Worm (Caenorhabditis elegans): ENCODE results near the gene C24H12.6.

The C24H12.6 gene

DNA sequence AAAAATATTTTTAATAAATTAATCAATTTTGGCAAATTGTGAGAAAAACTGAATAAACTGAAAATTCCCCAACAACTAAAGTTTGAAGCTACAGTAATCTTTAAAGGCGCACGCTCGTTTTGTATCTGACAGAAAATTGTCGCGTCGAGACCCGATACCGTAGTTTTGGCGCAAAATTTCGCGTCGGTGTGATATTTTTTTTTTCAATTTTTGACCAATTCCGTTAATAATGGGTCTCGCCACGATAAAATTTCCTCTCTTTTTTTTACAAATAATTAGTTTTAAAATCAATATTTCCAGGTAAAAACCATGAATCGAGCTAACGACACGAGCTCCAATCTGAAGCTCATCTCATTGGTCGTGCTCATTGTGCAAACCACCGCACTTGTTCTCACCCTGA is 30.1 kb downstream of the C24H12.6 start, which contains the start of gene nstp-4:
TSS of gene nstp-4 (plus strand) at position 301 of the 400 bp plus-strand sequence.
- no peak for TF ChIP-seq ceh-34 (tag; optimal IDR thresholded peaks at IDR 0.05)
- no peak for TF ChIP-seq ceh-22 (tag; optimal IDR thresholded peaks at IDR 0.05)
- TF ChIP-seq ceh-18 (tag; optimal IDR thresholded peaks at IDR 0.05), result no peak
- no peak for TF ChIP-seq ceh-14 (tag; optimal IDR thresholded peaks at IDR 0.05)
- TF ChIP-seq F13H6.1 (tag; optimal IDR thresholded peaks at IDR 0.05), result no peak
- no peak for TF ChIP-seq unc-42 (tag; optimal IDR thresholded peaks at IDR 0.05)
- TF ChIP-seq fkh-10 (GFP tag; optimal IDR thresholded peaks at IDR 0.05), result no peak

DNA sequence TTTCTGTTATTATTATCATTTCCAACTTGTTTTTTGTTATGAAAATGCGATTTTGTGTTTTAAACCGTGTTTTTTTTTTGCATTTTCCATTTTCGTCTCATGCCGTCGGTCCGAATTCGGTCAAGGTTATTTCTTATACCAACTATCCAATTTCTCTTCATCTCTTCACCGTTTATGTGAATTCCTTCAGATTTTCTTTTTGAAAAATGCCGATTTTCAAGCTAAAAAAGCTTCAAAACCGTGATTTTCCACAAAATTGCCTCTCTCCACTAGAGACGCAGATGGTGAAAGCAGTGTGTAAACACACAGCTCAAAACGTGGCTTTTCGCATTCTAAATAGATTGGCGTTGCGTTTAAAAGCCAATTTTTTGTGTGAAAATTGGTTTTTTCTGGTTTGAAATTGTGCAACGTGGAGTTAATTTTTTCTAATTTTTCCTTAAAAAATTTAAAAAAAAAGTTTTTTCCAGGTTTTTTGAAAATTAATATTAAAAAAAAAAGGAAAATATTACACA is 30.8 kb downstream of the C24H12.6 start:
- TF ChIP-seq hlh-8 (tag; optimal IDR thresholded peaks at IDR 0.05) (no peak), elt-2 (tag; optimal IDR thresholded peaks at IDR 0.05) (peak; percentile 15)

DNA sequence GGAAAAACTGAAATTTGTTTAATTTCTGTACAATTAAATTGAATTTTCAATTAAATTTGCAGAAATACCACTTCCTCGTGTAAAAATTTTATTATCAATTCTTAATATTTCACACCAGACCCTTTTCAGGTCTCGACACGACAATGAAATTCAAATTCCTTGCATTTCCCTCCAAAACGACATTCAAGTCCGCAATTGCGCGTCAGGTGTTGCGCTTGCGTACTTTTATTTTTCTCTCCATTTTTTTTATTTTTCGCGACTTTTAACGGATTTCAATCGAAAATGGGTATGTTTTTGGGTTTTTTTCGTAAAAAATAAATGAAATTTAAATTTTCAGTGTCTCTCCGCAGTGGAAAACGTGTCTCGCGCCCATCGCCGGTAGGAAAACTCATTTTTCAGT is 32.7 kb downstream of the C24H12.6 start, which contains the start of gene C03H5.3:
TSS of gene C03H5.3 (plus strand) at position 132 of the 400 bp plus-strand sequence.
- TF ChIP-seq Y22D7AL.16 (tag; optimal IDR thresholded peaks at IDR 0.05), result no peak
- no peak for TF ChIP-seq ttx-3 (tag; optimal IDR thresholded peaks at IDR 0.05)
- TF ChIP-seq che-1 (tag; optimal IDR thresholded peaks at IDR 0.05), result no peak
- no peak for TF ChIP-seq mec-3 (tag; optimal IDR thresholded peaks at IDR 0.05; ENCODE audit: borderline replicate concordance)
- TF ChIP-seq pha-4 (tag; optimal IDR thresholded peaks at IDR 0.05), result no peak
- TF ChIP-seq fax-1 (tag; optimal IDR thresholded peaks at IDR 0.05), result no peak
- no peak for TF ChIP-seq zip-5 (tag; optimal IDR thresholded peaks at IDR 0.05)
- TF ChIP-seq pqm-1 (tag; optimal IDR thresholded peaks at IDR 0.05), result no peak
- no peak for TF ChIP-seq ceh-19 (GFP tag; optimal IDR thresholded peaks at IDR 0.05)
- TF ChIP-seq ets-4 (tag; optimal IDR thresholded peaks at IDR 0.05), result no peak
- TF ChIP-seq ceh-6 (GFP tag; optimal IDR thresholded peaks at IDR 0.05), result no peak
- TF ChIP-seq unc-42 (tag; optimal IDR thresholded peaks at IDR 0.05), result no peak
- TF ChIP-seq C38D4.7 (GFP tag; optimal IDR thresholded peaks at IDR 0.05), result no peak
- TF ChIP-seq hlh-8 (tag; optimal IDR thresholded peaks at IDR 0.05), result no peak
- TF ChIP-seq ama-1 (optimal IDR thresholded peaks at IDR 0.05), result no peak

DNA sequence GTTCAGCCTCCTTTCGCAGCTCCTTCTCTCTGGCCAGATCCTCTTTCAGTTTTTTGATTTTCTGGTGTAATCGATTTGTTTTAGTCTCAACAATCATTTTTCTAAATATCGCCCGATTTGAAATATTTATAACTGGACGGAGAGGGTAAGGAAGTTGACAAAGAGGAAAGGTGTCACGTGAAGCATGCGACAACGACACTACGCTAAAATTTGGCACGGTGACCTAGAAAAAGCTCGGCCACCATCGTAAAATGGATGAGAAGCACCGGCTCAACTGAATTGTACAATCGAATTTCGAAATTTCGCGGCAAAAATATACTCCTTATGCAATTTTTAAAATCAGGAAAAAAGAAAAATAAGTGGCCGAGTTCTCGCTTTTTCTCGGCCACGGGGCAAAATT is 33.4 kb downstream of the C24H12.6 start, which contains the start of gene C03H5.5:
TSS of gene C03H5.5 (minus strand) at position 101 of the 400 bp plus-strand sequence.
- TF ChIP-seq gmeb-2 (tag; optimal IDR thresholded peaks at IDR 0.05) (no peak), fkh-10 (GFP tag; optimal IDR thresholded peaks at IDR 0.05) (no peak), ceh-19 (GFP tag; optimal IDR thresholded peaks at IDR 0.05) (no peak), C08G9.2 (tag; optimal IDR thresholded peaks at IDR 0.05) (no peak), unc-55 (GFP tag; optimal IDR thresholded peaks at IDR 0.05) (no peak), sox-2 (GFP tag; IDR thresholded peaks at IDR 0.05) (no peak), pag-3 (tag; optimal IDR thresholded peaks at IDR 0.05; ENCODE audit: borderline replicate concordance) (no peak), unc-3 (GFP tag; conservative IDR thresholded peaks at IDR 0.05) (no peak), unc-3 (tag; optimal IDR thresholded peaks at IDR 0.05) (no peak)

DNA sequence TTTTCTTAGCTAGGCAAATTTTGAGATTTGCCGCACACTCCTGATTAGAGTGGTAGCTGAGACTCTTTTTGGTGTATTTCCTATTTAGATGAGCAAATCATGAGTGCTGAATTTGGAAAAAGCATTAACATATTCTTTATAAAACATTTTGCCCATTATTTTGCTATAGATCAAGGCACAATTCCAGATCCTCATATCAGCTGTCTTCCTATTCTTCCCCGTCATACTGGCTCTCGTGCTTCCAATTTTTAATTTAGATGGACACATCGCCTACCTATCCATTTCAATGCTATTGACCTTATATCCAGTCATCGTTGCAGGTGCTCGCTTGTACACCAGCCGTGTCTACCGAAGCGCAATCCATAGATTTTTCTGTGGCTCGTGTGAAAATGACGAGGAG is 38.7 kb downstream of the C24H12.6 start, which contains the start of gene C03H5.7:
TSS of gene C03H5.7 (plus strand) at position 301 of the 400 bp plus-strand sequence.
- TF ChIP-seq mec-3 (tag; optimal IDR thresholded peaks at IDR 0.05; ENCODE audit: borderline replicate concordance), result no peak
- TF ChIP-seq eyg-1 (tag; optimal IDR thresholded peaks at IDR 0.05), result no peak
- TF ChIP-seq nhr-11 (tag; optimal IDR thresholded peaks at IDR 0.05), result no peak
- TF ChIP-seq pha-2 (tag; optimal IDR thresholded peaks at IDR 0.05), result no peak
- TF ChIP-seq unc-55 (GFP tag; optimal IDR thresholded peaks at IDR 0.05), result no peak
- TF ChIP-seq ceh-19 (GFP tag; optimal IDR thresholded peaks at IDR 0.05), result no peak

DNA sequence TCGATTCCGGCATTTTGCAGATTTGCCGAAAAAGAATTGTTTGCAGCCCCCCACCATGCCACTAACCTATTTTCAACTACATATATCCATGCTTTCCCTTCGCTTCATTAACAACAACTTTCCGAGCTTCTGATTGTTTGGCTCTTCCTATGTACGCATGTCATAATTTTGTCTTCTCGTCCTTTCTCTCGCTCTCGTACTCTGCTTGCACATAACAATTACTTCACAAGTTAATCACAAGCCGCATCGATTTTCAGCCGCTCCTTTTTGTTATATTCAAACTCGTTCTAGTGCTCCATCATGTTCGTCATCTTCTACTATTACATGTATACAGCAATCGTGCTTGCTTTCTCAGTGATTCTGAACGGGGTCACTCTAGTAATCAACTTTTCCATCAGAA is 40.3 kb downstream of the C24H12.6 start, which contains the start of gene C03H5.9:
TSS of gene C03H5.9 (plus strand) at position 301 of the 400 bp plus-strand sequence.
- TF ChIP-seq lim-6 (tag; optimal IDR thresholded peaks at IDR 0.05) (no peak), pros-1 (tag; optimal IDR thresholded peaks at IDR 0.05) (no peak), zip-5 (tag; optimal IDR thresholded peaks at IDR 0.05) (no peak), nhr-232 (tag; optimal IDR thresholded peaks at IDR 0.05) (no peak), F13H6.1 (tag; optimal IDR thresholded peaks at IDR 0.05) (no peak), ceh-14 (tag; optimal IDR thresholded peaks at IDR 0.05) (no peak), madf-2 (tag; optimal IDR thresholded peaks at IDR 0.05) (no peak), sox-4 (tag; optimal IDR thresholded peaks at IDR 0.05) (no peak), odd-2 (tag; optimal IDR thresholded peaks at IDR 0.05) (no peak), ceh-6 (GFP tag; optimal IDR thresholded peaks at IDR 0.05) (no peak), ceh-22 (tag; optimal IDR thresholded peaks at IDR 0.05) (no peak), K09A11.1 (tag; optimal IDR thresholded peaks at IDR 0.05; ENCODE audit: insufficient read depth) (no peak), C08G9.2 (tag; optimal IDR thresholded peaks at IDR 0.05) (no peak), ceh-18 (tag; optimal IDR thresholded peaks at IDR 0.05) (no peak), nfya-1 (tag; optimal IDR thresholded peaks at IDR 0.05) (no peak), hlh-8 (tag; optimal IDR thresholded peaks at IDR 0.05) (no peak), ztf-16 (tag; optimal IDR thresholded peaks at IDR 0.05) (no peak), nhr-11 (tag; optimal IDR thresholded peaks at IDR 0.05) (no peak)

Data from whole organism, late embryonic.